Worm (Caenorhabditis elegans) whole organism, mixed stage, embryonic: ENCODE results near the gene str-102.

Source experiments
- blmp-1 ChIP-seq: fragments of 150-350 bp; optimal IDR thresholded peaks from 2 replicates; lab custom pipeline; 2014; ENCODE audit warnings: missing biosample characterization, missing genetic modification characterization
- elt-3 ChIP-seq: fragments of 150-350 bp; optimal IDR thresholded peaks from 2 replicates; lab custom pipeline; 2014; ENCODE audit warnings: missing biosample characterization, missing genetic modification characterization
- flh-1 ChIP-seq: fragments of 200-800 bp; sonication (Bioruptor generic); optimal IDR thresholded peaks from 2 replicates; lab custom pipeline; 2018; ENCODE audit warnings: mild to moderate bottlenecking, missing genetic modification characterization, moderate library complexity, missing compliant biosample characterization
- lin-32 ChIP-seq: fragments of 200-800 bp; sonication (Bioruptor generic); optimal IDR thresholded peaks from 2 replicates; lab custom pipeline; 2018; ENCODE audit warnings: mild to moderate bottlenecking, missing genetic modification characterization, missing compliant biosample characterization
- mep-1 ChIP-seq: fragments of 150-350 bp; optimal IDR thresholded peaks from 2 replicates; lab custom pipeline; 2017; ENCODE audit warnings: missing biosample characterization, missing genetic modification reagents, missing genetic modification characterization, inconsistent platforms
- mls-2 ChIP-seq: sonication (generic microtip); optimal IDR thresholded peaks from 2 replicates; lab custom pipeline; 2016; ENCODE audit warnings: mild to moderate bottlenecking, missing genetic modification characterization, moderate library complexity, missing compliant biosample characterization
- nhr-237 ChIP-seq: fragments of 150-350 bp; optimal IDR thresholded peaks from 2 replicates; lab custom pipeline; 2014; ENCODE audit warnings: missing biosample characterization, missing genetic modification characterization
- nhr-28 ChIP-seq: fragments of 150-350 bp; optimal IDR thresholded peaks from 2 replicates; lab custom pipeline; 2014; ENCODE audit warnings: missing biosample characterization, missing genetic modification characterization
- nhr-76 ChIP-seq: sonication (generic microtip); optimal IDR thresholded peaks from 2 replicates; lab custom pipeline; 2017; ENCODE audit warnings: missing biosample characterization, missing genetic modification characterization
- snpc-4 ChIP-seq: fragments of 150-350 bp; optimal IDR thresholded peaks from 2 replicates; lab custom pipeline; 2014; ENCODE audit warnings: missing biosample characterization, missing genetic modification characterization

ce11 chrV:15399691-15400377, 15.0 kb downstream of the str-102 start, which contains the start of the genes T06E6.15 and sri-7:
- TF ChIP-seq nhr-237 (tag; lab: Kevin White, UChicago) (no peak), lin-32 (GFP tag; lab: Kevin White, UChicago) (no peak), blmp-1 (tag; lab: Kevin White, UChicago) (no peak), nhr-28 (tag; lab: Kevin White, UChicago) (no peak), nhr-76 (tag; lab: Kevin White, UChicago) (no peak), flh-1 (GFP tag; lab: Kevin White, UChicago) (no peak), mls-2 (tag; lab: Kevin White, UChicago) (no peak), mep-1 (tag; lab: Kevin White, UChicago) (no peak), elt-3 (tag; lab: Kevin White, UChicago) (no peak), snpc-4 (tag; lab: Kevin White, UChicago) (no peak)
